Worm (Caenorhabditis elegans) whole organism, L4 larva: ENCODE data around the gene rfip-1.

ENCODE experiments used
- F37D6.2 ChIP-seq: sonication (generic microtip); optimal IDR thresholded peaks from 2 replicates; lab custom pipeline; 2016; ENCODE audit warnings: mild to moderate bottlenecking, missing genetic modification characterization, missing compliant biosample characterization
- F44E2.7 ChIP-seq: fragments of 200-800 bp; sonication (Bioruptor generic); IDR thresholded peaks from 2 replicates; pipeline ENCODE4 v2.1.2; 2022; ENCODE audit warnings: missing genetic modification characterization, missing compliant biosample characterization
- T20F7.1 ChIP-seq: fragments of 200-800 bp; sonication (Bioruptor generic); optimal IDR thresholded peaks from 2 replicates; lab custom pipeline; 2018; ENCODE audit warnings: mild to moderate bottlenecking, missing genetic modification characterization, missing compliant biosample characterization
- Y105C5A.15 ChIP-seq: fragments of 200-800 bp; sonication (Bioruptor generic); IDR thresholded peaks from 2 replicates; pipeline ENCODE4 v1.3.6; 2022; ENCODE audit warnings: missing genetic modification characterization, missing compliant biosample characterization
- Y5F2A.4 ChIP-seq: fragments of 200-800 bp; sonication (Bioruptor generic); optimal IDR thresholded peaks from 2 replicates; lab custom pipeline; 2018; ENCODE audit warnings: mild to moderate bottlenecking, missing genetic modification characterization, missing compliant biosample characterization
- ZK546.5 ChIP-seq, 2 experiments: sonication (generic microtip); optimal IDR thresholded peaks; 2 replicates each; lab custom pipeline; 2017; ENCODE audit warnings: missing biosample characterization in 2 of 2, missing genetic modification characterization in 2 of 2
- aly-2 ChIP-seq: sonication (generic microtip); optimal IDR thresholded peaks from 2 replicates; lab custom pipeline; 2018; ENCODE audit warnings: missing biosample characterization, missing genetic modification characterization
- ceh-28 ChIP-seq: fragments of 150-350 bp; optimal IDR thresholded peaks from 2 replicates; lab custom pipeline; 2014; ENCODE audit warnings: missing biosample characterization, missing genetic modification reagents, missing genetic modification characterization
- ceh-62 ChIP-seq: sonication (generic microtip); optimal IDR thresholded peaks from 2 replicates; lab custom pipeline; 2017; ENCODE audit warnings: missing biosample characterization, missing genetic modification characterization
- ctbp-1 ChIP-seq: fragments of 200-800 bp; sonication (Bioruptor generic); IDR thresholded peaks from 2 replicates; pipeline ENCODE4 v1.3.6; 2022; ENCODE audit warnings: missing genetic modification reagents, missing genetic modification characterization, missing compliant biosample characterization
- dmd-8 ChIP-seq: fragments of 200-800 bp; sonication (Bioruptor generic); IDR thresholded peaks from 2 replicates; pipeline ENCODE4 v1.3.6; 2022; ENCODE audit warnings: missing genetic modification characterization, missing compliant biosample characterization
- fkh-10 ChIP-seq: fragments of 150-350 bp; optimal IDR thresholded peaks from 2 replicates; lab custom pipeline; 2014; ENCODE audit warnings: missing biosample characterization, missing genetic modification reagents, missing genetic modification characterization
- fos-1 ChIP-seq: fragments of 150-350 bp; optimal IDR thresholded peaks from 2 replicates; lab custom pipeline; 2014; ENCODE audit warnings: missing biosample characterization, missing genetic modification characterization
- gei-8 ChIP-seq: fragments of 200-800 bp; sonication (Bioruptor generic); optimal IDR thresholded peaks from 2 replicates; lab custom pipeline; 2018; ENCODE audit warnings: mild to moderate bottlenecking, missing genetic modification characterization, missing compliant biosample characterization
- hlh-30 ChIP-seq: sonication (generic microtip); optimal IDR thresholded peaks from 2 replicates; lab custom pipeline; 2017; ENCODE audit warnings: antibody characterized with exemption, mild to moderate bottlenecking, missing genetic modification characterization, missing compliant biosample characterization; ENCODE audit not compliant: insufficient read depth
- lin-1 ChIP-seq: fragments of 200-800 bp; sonication (Bioruptor generic); IDR thresholded peaks from 2 replicates; pipeline ENCODE4 v1.3.6; 2022; ENCODE audit warnings: missing genetic modification reagents, missing genetic modification characterization, missing compliant biosample characterization
- lin-13 ChIP-seq: fragments of 150-350 bp; optimal IDR thresholded peaks from 2 replicates; lab custom pipeline; 2014; ENCODE audit warnings: missing biosample characterization, missing genetic modification reagents, missing genetic modification characterization
- lin-15B ChIP-seq: fragments of 150-350 bp; sonication (generic microtip); optimal IDR thresholded peaks from 3 replicates; lab custom pipeline; 2014; ENCODE audit warnings: missing biosample characterization, missing genetic modification characterization
- madf-9 ChIP-seq: fragments of 200-800 bp; sonication (Bioruptor generic); conservative IDR thresholded peaks from 2 replicates; pipeline ENCODE4 v1.3.6; 2022; ENCODE audit warnings: missing genetic modification reagents, missing genetic modification characterization, missing compliant biosample characterization
- mdt-29 ChIP-seq: fragments of 200-800 bp; sonication (Bioruptor generic); IDR thresholded peaks from 2 replicates; pipeline ENCODE4 v1.3.6; 2022; ENCODE audit warnings: missing genetic modification reagents, missing genetic modification characterization, missing compliant biosample characterization
- mep-1 ChIP-seq: fragments of 150-350 bp; sonication (generic microtip); optimal IDR thresholded peaks from 3 replicates; lab custom pipeline; 2014; ENCODE audit warnings: missing biosample characterization, missing genetic modification characterization
- nhr-102 ChIP-seq: sonication (generic microtip); optimal IDR thresholded peaks from 2 replicates; lab custom pipeline; 2016; ENCODE audit warnings: mild to moderate bottlenecking, missing genetic modification characterization, moderate library complexity, missing compliant biosample characterization
- nhr-111 ChIP-seq: fragments of 200-800 bp; sonication (Bioruptor generic); optimal IDR thresholded peaks from 2 replicates; lab custom pipeline; 2018; ENCODE audit warnings: mild to moderate bottlenecking, missing genetic modification characterization, missing compliant biosample characterization
- nhr-28 ChIP-seq: fragments of 150-350 bp; optimal IDR thresholded peaks from 2 replicates; lab custom pipeline; 2014; ENCODE audit warnings: missing biosample characterization, missing genetic modification characterization
- nhr-48 ChIP-seq: sonication (generic microtip); optimal IDR thresholded peaks from 2 replicates; lab custom pipeline; 2016; ENCODE audit warnings: mild to moderate bottlenecking, missing genetic modification characterization, missing compliant biosample characterization
- nhr-6 ChIP-seq: fragments of 150-350 bp; optimal IDR thresholded peaks from 2 replicates; lab custom pipeline; 2014; ENCODE audit warnings: missing biosample characterization, missing genetic modification characterization
- nhr-77 ChIP-seq: fragments of 150-350 bp; optimal IDR thresholded peaks from 2 replicates; lab custom pipeline; 2014; ENCODE audit warnings: missing biosample characterization, missing genetic modification characterization
- pha-4 ChIP-seq, 2 experiments: fragments of 150-350 bp in 1 of 2; fragments of 200-800 bp in 1 of 2; sonication (Bioruptor generic) in 1 of 2; IDR thresholded peaks in 1 of 2; optimal IDR thresholded peaks in 1 of 2; 2 replicates each; pipeline versions ENCODE4 v1.3.6 to Lab custom; 2014 to 2022; ENCODE audit warnings: missing genetic modification characterization in 2 of 2, missing genetic modification reagents in 2 of 2, missing biosample characterization in 1 of 2, missing compliant biosample characterization in 1 of 2
- saeg-2 ChIP-seq: fragments of 200-800 bp; sonication (Bioruptor generic); IDR thresholded peaks from 2 replicates; pipeline ENCODE4 v1.3.6; 2022; ENCODE audit warnings: missing genetic modification reagents, missing genetic modification characterization, missing compliant biosample characterization
- snpc-4 ChIP-seq: fragments of 150-350 bp; optimal IDR thresholded peaks from 2 replicates; lab custom pipeline; 2014; ENCODE audit warnings: missing biosample characterization, missing genetic modification characterization
- spr-1 ChIP-seq: sonication (generic microtip); optimal IDR thresholded peaks from 2 replicates; lab custom pipeline; 2016; ENCODE audit warnings: mild to moderate bottlenecking, missing genetic modification characterization, missing compliant biosample characterization
- spr-3 ChIP-seq: fragments of 200-800 bp; sonication (Bioruptor generic); optimal IDR thresholded peaks from 2 replicates; lab custom pipeline; 2018; ENCODE audit warnings: mild to moderate bottlenecking, missing genetic modification characterization, missing compliant biosample characterization
- tra-1 ChIP-seq: fragments of 200-800 bp; sonication (Bioruptor generic); IDR thresholded peaks from 2 replicates; pipeline ENCODE4 v1.3.6; 2022; ENCODE audit warnings: missing genetic modification reagents, missing genetic modification characterization, missing compliant biosample characterization
- unc-62 ChIP-seq, 3 experiments: fragments of 150-350 bp in 1 of 3; sonication (generic microtip); optimal IDR thresholded peaks in 2 of 3; peaks in 1 of 3; 1 replicate in 1 of 3; 2 replicates in 2 of 3; lab custom pipeline; 2014 to 2017; ENCODE audit warnings: missing biosample characterization in 3 of 3, missing genetic modification characterization in 3 of 3, missing genetic modification reagents in 3 of 3, missing genotype in 1 of 3
- ztf-11 ChIP-seq: fragments of 150-350 bp; optimal IDR thresholded peaks from 2 replicates; lab custom pipeline; 2014; ENCODE audit warnings: missing biosample characterization, missing genetic modification characterization

Gene rfip-1

DNA sequence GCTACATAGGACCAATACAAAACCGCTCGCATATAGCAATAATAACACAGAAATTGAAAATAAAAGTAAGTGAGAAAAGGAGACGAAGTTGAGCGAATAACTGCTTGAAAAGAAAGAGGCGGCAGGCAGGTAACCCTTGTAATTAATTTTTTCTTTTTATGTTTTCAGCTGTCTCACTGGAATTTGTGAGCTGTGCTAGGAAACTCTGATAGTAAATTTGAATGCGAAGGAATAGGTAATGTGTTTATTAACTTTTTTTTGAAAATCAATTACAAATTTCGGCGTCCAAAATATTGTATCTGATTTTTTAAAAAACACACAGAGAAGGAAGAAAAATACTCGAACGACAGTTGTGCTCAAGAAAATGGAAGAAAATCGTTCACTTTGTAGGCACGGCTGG lies 32.3 kb upstream of the rfip-1 start, which contains the start of gene H41C03.2:
H41C03.2 (minus strand) TSS at position 101 of the 400 bp plus-strand sequence.
- no peak for TF ChIP-seq aly-2 (tag; lab: Kevin White, UChicago)
- peak in 1 of 2 experiments; percentile 75 for TF ChIP-seq unc-62 (GFP tag; optimal IDR thresholded peaks at IDR 0.05 in 1 of 2; lab: Kevin White, UChicago)
- no peak for TF ChIP-seq unc-62 (tag; optimal IDR thresholded peaks at IDR 0.05; lab: Kevin White, UChicago)

DNA sequence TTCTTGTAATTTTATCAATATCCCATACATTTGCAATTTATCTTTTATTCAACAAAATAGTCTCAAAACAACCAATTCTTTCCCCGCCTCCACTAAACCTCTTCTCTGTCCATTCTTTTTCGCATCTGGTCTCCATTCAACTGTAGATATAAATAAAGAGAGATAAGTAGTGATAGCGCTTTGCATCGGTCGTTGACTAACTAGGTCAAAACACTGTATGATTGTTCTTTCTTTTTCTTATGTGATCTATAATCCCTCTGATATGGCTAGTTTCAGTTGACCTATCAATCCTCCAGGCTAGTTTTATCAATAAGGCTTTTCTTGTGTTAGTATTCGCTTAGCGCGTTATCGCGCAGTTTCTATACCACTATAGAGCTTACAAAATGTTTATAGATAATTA lies 31.1 kb upstream of the rfip-1 start:
- TF ChIP-seq pha-4 (GFP tag; IDR thresholded peaks at IDR 0.05; lab: Robert Waterston, UW) (no peak), pha-4 (tag; optimal IDR thresholded peaks at IDR 0.05; lab: Kevin White, UChicago) (no peak), nhr-28 (tag; lab: Kevin White, UChicago) (peak; percentile 62)
- TF ChIP-seq, all 104 proteins: peak for 1

DNA sequence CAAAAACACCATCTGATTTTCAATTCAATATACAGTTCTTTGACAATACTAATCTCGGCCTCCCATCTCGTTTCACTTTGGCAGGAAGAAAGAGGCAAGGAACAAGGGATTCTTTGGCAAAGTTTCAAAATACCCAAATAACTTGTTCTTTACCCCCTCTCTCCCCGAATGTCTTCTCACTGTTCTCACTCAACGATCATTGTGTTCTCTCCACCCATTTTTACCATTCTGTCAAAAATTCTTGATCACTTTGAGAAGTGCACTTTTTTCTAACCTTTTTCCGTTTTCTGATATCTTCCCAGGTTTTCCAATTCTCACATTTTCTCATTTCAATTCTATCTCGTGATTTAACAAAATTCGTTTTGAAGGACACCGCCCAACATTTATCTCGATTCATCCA lies 30.2 kb upstream of the rfip-1 start, which contains the start of gene H41C03.1:
H41C03.1 (plus strand) TSS at position 301 of the 400 bp plus-strand sequence.
- TF ChIP-seq lin-13 (GFP tag; lab: Kevin White, UChicago) (no peak), saeg-2 (GFP tag; lab: Robert Waterston, UW) (no peak), ceh-62 (tag; lab: Kevin White, UChicago) (no peak), Y105C5A.15 (no peak), hlh-30 (no peak), lin-1 (GFP tag; lab: Robert Waterston, UW) (no peak), ctbp-1 (GFP tag; lab: Robert Waterston, UW) (no peak), ztf-11 (tag; lab: Kevin White, UChicago) (no peak), nhr-6 (tag; lab: Kevin White, UChicago) (no peak), ceh-28 (tag; lab: Kevin White, UChicago) (no peak), dmd-8 (GFP tag; lab: Robert Waterston, UW) (no peak), pha-4 (GFP tag; IDR thresholded peaks at IDR 0.05; lab: Robert Waterston, UW) (no peak), pha-4 (tag; optimal IDR thresholded peaks at IDR 0.05; lab: Kevin White, UChicago) (no peak), F44E2.7 (GFP tag; lab: Robert Waterston, UW) (no peak), madf-9 (GFP tag; lab: Robert Waterston, UW) (no peak), gei-8 (no peak), nhr-48 (no peak), mdt-29 (GFP tag; lab: Robert Waterston, UW) (no peak), mep-1 (tag; lab: Kevin White, UChicago) (no peak), tra-1 (no peak), lin-15B (tag; lab: Kevin White, UChicago) (no peak)
- TF ChIP-seq, all 104 proteins: peak for 0

DNA sequence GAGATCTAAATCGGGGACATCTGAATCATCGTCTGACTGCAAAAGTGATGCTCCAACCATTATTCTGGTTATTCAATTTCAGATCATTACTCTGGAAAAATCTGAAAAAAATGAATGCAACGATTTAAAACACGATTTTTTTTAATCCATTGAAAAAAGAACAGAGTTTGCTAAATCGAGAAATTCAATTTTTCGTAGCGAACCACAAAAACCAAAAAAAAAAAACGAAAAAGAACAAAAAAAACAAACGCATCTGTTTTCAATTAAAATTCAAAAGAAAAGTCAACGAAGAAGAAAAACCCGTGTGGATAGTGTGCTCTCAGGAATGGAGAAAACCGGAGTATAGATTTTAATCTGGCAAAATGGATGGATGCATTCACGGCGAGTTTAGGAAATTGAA lies 26.0 kb upstream of the rfip-1 start, which contains the start of gene F55C12.4:
F55C12.4 (minus strand) TSS at position 101 of the 400 bp plus-strand sequence.
- TF ChIP-seq nhr-102 (tag; lab: Kevin White, UChicago), result no peak
- no peak for TF ChIP-seq Y5F2A.4 (GFP tag; lab: Kevin White, UChicago)
- no peak for TF ChIP-seq T20F7.1
- TF ChIP-seq spr-1, result no peak
- TF ChIP-seq snpc-4 (tag; lab: Kevin White, UChicago), result no peak
- no peak for TF ChIP-seq ctbp-1 (GFP tag; lab: Robert Waterston, UW)
- TF ChIP-seq nhr-77 (tag; lab: Kevin White, UChicago), result no peak
- TF ChIP-seq fos-1 (tag; lab: Kevin White, UChicago), result no peak
- no peak for TF ChIP-seq F37D6.2 (tag; lab: Kevin White, UChicago)
- no peak for TF ChIP-seq spr-3 (GFP tag; lab: Kevin White, UChicago)

DNA sequence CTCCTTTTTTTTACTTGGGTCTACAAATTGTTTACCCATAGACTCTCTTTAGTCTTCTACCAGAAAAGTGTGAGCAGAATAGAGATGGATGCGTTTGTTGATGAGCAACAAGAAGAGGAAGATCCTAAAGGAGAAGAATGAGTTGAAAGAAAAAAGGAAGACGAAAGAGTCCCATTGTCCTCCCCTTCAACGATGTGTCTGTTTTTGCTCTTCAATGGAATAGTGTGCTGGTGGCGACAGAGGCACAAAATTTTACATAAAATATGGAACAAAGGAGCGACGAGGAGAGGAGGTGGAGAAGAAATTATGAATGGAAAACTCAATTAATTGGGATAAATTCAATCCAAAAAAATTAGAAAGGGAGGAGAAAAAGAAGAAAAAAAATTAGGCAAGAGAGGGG lies 23.7 kb upstream of the rfip-1 start:
- TF ChIP-seq nhr-111 (GFP tag; lab: Kevin White, UChicago) (no peak), ZK546.5 (tag; optimal IDR thresholded peaks at IDR 0.05; lab: Kevin White, UChicago) (no peak), nhr-28 (tag; lab: Kevin White, UChicago) (no peak), fkh-10 (GFP tag; lab: Kevin White, UChicago) (peak; percentile 87)
